Fruit fly (Drosophila melanogaster): ENCODE data around the gene CG13720.

DNA sequence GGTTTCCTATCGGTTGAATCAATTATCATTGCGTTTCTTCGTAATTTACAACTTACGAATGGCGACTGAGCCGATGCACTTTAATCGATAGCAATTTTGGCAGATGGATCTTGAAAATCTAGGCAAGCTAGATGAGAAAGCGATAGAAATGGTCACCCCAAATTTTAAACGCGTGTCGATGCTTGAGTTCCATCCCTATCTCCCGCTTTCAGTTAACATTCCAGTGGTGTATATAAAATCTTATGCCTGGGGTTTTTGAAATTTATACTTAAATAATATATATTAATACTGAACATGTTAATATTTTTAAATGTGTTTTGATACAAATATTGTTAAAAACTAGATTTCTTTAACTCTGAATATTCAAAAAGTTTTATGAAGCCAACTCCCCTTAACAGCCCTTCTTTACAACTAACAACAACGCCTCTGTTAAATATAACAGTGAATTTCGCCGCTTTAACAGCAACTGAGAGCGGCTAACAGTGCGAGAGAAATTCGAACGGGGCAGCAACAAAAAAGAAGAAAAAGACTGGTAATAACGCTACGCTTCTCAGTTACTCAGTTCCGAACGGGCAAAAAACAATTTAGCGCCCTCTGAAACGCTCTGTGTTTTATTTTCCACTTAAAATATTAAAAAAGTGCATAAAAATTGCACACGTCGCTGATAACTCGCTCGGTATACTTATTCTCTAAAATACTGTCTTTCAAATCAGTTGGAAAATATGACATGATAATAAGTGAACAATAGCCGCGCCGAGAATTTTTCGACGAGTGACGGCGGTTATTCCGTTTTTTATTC lies 41.5 kb upstream of the CG13720 start, which contains the start of gene CG11357:
- no peak for TF ChIP-seq CG8478 (optimal IDR thresholded peaks at IDR 0.05)
- no peak for TF ChIP-seq EcR (GFP tag; optimal IDR thresholded peaks at IDR 0.05)
- TF ChIP-seq Dll (optimal IDR thresholded peaks at IDR 0.05), result no peak
- TF ChIP-seq pan (optimal IDR thresholded peaks at IDR 0.05), result no peak
- no peak for TF ChIP-seq psq (optimal IDR thresholded peaks at IDR 0.05)
- no peak for TF ChIP-seq usp (GFP tag; optimal IDR thresholded peaks at IDR 0.05)

Data from whole organism.